Worm (Caenorhabditis elegans): Measurements from ENCODE around the gene spe-45.

The spe-45 gene

DNA sequence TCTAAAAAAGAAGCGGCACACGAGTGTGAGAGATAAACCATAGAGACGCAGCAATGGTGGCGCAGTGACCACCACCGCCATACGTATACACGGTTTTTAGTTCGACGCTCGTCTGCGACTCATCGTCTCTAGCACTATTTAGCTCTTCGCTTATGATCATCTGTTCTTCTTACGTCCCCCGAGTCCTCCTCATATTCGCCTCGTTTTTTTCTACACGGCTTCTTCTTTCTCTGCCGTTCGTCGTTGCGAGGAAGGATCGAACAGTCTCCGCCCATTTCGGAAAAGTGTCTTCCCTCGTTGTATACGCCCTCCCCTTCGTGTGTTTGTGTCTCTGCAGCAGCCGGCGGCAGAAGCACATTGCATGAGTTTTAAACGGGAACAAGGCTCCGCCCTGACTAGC, 24.9 kb downstream of the spe-45 start:
- TF ChIP-seq sea-1 (GFP tag; conservative IDR thresholded peaks at IDR 0.05) (0 out of 2 replicates have a peak, but pooled peaks have one; percentile 14), hnd-1 (tag; optimal IDR thresholded peaks at IDR 0.05) (no peak), ceh-36 (tag; optimal IDR thresholded peaks at IDR 0.05) (no peak)

DNA sequence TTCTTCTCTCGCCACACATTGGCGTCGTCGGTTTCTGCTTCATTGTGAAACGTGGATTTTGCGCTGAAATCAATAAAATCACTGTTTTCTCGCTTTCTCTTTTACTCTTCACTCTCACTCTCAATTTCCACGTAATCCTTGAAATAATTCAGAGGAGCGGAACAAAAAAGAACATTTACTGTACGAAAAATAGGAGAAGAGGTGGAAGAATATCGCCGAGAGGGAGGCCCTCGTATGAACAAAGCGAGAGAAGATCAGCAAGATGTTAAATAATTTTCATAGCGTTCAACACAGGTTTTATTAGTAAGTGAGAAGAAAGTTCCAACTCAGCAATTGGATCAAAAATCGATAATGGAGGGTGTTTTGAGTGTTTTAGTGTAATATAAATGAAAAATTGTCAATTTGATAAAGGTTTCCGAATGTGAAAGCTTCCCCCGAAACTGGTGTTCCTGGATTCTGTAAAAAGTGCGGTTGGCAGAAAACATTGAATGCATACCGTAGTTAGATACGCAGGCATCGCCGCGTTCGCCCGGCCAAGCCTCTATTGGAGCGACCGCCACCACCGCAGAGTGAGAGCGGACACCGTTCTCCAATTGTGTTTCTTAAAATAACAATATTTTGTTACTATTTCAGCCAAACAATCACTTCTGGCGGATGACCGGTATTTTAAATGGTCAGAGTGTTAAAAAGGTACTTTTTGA, 28.4 kb downstream of the spe-45 start, which contains the start of the genes ccr-4 and ZC518.8:
Gene ccr-4 (plus strand): TSS at position 151 of the 701 bp plus-strand sequence.
Gene ZC518.8 (minus strand): TSS at position 517 of the 701 bp plus-strand sequence.
- TF ChIP-seq hnd-1 (tag; optimal IDR thresholded peaks at IDR 0.05) (no peak), flt-1 (GFP tag; IDR thresholded peaks at IDR 0.05) (no peak), tbx-37 (GFP tag; conservative IDR thresholded peaks at IDR 0.05) (no peak), tra-4 (tag; optimal IDR thresholded peaks at IDR 0.05) (no peak), ceh-36 (tag; optimal IDR thresholded peaks at IDR 0.05) (no peak), ets-7 (tag; optimal IDR thresholded peaks at IDR 0.05) (no peak), ama-1 (optimal IDR thresholded peaks at IDR 0.05) (no peak), B0310.2 (tag; optimal IDR thresholded peaks at IDR 0.05) (no peak), tbx-11 (GFP tag; IDR thresholded peaks at IDR 0.05) (no peak), sea-1 (GFP tag; conservative IDR thresholded peaks at IDR 0.05) (no peak), scrt-1 (GFP tag; IDR thresholded peaks at IDR 0.05) (no peak)

DNA sequence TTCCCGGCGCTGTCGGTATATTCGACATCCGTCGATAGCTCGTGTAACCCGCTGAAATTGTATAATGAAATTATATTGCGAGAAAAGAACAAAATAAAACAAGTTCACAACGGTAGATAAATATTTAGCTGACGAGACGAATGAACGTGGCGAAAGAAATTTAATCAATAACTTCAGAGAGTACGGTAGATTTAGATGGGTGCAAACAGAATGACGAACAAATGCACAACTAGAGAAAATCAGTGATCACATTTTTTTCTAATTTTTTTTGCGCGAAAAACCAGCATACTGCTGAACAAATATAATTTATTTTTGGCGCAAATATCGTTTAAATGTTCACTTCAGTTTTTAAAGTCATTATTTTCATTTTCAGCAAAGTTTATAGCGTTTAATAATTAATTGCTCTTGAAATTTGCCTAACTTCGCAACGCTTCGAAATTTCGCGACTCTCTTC, 29.1 kb downstream of the spe-45 start, which contains the start of gene sec-24.2:
Gene sec-24.2 (minus strand): TSS at position 51 of the 454 bp plus-strand sequence.
- no peak for TF ChIP-seq aly-1 (tag; optimal IDR thresholded peaks at IDR 0.05)
- no peak for TF ChIP-seq ets-7 (tag; optimal IDR thresholded peaks at IDR 0.05)
- TF ChIP-seq tbx-11 (GFP tag; IDR thresholded peaks at IDR 0.05): no peak
- no peak for TF ChIP-seq hmg-4 (GFP tag; optimal IDR thresholded peaks at IDR 0.05)
- TF ChIP-seq hnd-1 (tag; optimal IDR thresholded peaks at IDR 0.05): no peak
- no peak for TF ChIP-seq scrt-1 (GFP tag; IDR thresholded peaks at IDR 0.05)
- TF ChIP-seq ama-1 (optimal IDR thresholded peaks at IDR 0.05): no peak
- no peak for TF ChIP-seq sea-1 (GFP tag; conservative IDR thresholded peaks at IDR 0.05)
- TF ChIP-seq ceh-13 (GFP tag; optimal IDR thresholded peaks at IDR 0.05): no peak
- no peak for TF ChIP-seq hmbx-1 (tag; optimal IDR thresholded peaks at IDR 0.05)
- no peak for TF ChIP-seq tbx-37 (GFP tag; conservative IDR thresholded peaks at IDR 0.05)
- TF ChIP-seq flt-1 (GFP tag; IDR thresholded peaks at IDR 0.05): no peak
- TF ChIP-seq F13C5.2 (tag; optimal IDR thresholded peaks at IDR 0.05): no peak

DNA sequence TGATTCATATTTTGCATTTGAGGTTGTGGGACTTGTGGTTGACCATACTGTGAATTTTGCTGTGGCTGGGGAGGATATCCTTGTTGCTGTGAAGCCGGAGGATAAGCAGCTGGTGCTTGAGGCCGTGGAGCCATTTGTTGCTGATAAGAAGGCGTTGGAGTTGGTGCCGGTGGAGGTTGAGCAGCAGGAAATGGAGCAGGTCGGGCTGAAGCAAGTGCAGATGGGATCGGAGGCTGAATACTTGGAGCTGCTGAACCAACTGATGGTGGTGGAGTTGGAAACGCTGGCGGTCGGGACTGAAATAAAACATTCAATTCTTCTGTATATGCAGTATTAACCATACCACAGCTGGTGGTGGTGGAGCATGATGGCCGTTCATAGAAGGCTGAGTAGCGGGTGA, 29.9 kb downstream of the spe-45 start:
- TF ChIP-seq ama-1 (optimal IDR thresholded peaks at IDR 0.05): no peak
- TF ChIP-seq flt-1 (GFP tag; IDR thresholded peaks at IDR 0.05): no peak
- no peak for TF ChIP-seq tra-4 (tag; optimal IDR thresholded peaks at IDR 0.05)
- TF ChIP-seq F13C5.2 (tag; optimal IDR thresholded peaks at IDR 0.05): no peak
- no peak for TF ChIP-seq tbx-37 (GFP tag; conservative IDR thresholded peaks at IDR 0.05)
- TF ChIP-seq ets-7 (tag; optimal IDR thresholded peaks at IDR 0.05): no peak
- TF ChIP-seq ceh-13 (GFP tag; optimal IDR thresholded peaks at IDR 0.05): no peak
- TF ChIP-seq ceh-36 (tag; optimal IDR thresholded peaks at IDR 0.05): no peak
- TF ChIP-seq hmg-4 (GFP tag; optimal IDR thresholded peaks at IDR 0.05): no peak
- TF ChIP-seq aly-1 (tag; optimal IDR thresholded peaks at IDR 0.05): no peak
- no peak for TF ChIP-seq hnd-1 (tag; optimal IDR thresholded peaks at IDR 0.05)
- no peak for TF ChIP-seq sea-1 (GFP tag; conservative IDR thresholded peaks at IDR 0.05)

ce11 chrIV:12350235-12350634, 39.7 kb downstream of the spe-45 start:
- TF ChIP-seq hnd-1 (tag; optimal IDR thresholded peaks at IDR 0.05) (no peak), tra-4 (tag; optimal IDR thresholded peaks at IDR 0.05) (no peak), ceh-13 (GFP tag; optimal IDR thresholded peaks at IDR 0.05) (no peak), B0310.2 (tag; optimal IDR thresholded peaks at IDR 0.05) (no peak), tbx-11 (GFP tag; IDR thresholded peaks at IDR 0.05) (no peak), sea-1 (GFP tag; conservative IDR thresholded peaks at IDR 0.05) (no peak), scrt-1 (GFP tag; IDR thresholded peaks at IDR 0.05) (no peak), aly-1 (tag; optimal IDR thresholded peaks at IDR 0.05) (no peak), hmg-4 (GFP tag; optimal IDR thresholded peaks at IDR 0.05) (no peak), ceh-36 (tag; optimal IDR thresholded peaks at IDR 0.05) (no peak), hmbx-1 (tag; optimal IDR thresholded peaks at IDR 0.05) (no peak), F13C5.2 (tag; optimal IDR thresholded peaks at IDR 0.05) (no peak), pes-1 (GFP tag; IDR thresholded peaks at IDR 0.05) (no peak)

DNA sequence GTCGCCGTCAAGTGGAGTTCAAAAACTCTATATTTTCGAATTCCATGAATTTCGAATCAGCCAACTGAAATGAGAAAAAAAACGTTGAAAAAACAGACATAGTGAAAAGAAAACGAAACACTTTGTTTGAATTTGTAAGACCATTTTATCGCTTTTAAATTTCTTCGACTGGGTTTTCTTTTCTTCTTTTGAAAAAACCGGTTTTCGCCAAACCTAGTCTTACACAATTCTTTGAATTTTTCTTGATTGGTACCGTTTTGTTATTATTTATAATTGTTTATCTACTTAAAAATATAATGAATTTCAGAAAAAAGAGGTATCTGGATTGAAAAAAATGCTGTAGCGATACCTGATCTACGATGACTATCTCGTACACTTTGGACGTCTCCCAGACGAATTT, 40.3 kb downstream of the spe-45 start, which contains the start of gene best-22:
Gene best-22 (plus strand): TSS at position 301 of the 400 bp plus-strand sequence.
- TF ChIP-seq flt-1 (GFP tag; IDR thresholded peaks at IDR 0.05) (no peak), ama-1 (optimal IDR thresholded peaks at IDR 0.05) (no peak), tra-4 (tag; optimal IDR thresholded peaks at IDR 0.05) (no peak), ceh-13 (GFP tag; optimal IDR thresholded peaks at IDR 0.05) (no peak), sea-1 (GFP tag; conservative IDR thresholded peaks at IDR 0.05) (no peak), scrt-1 (GFP tag; IDR thresholded peaks at IDR 0.05) (no peak), tbx-11 (GFP tag; IDR thresholded peaks at IDR 0.05) (no peak), B0310.2 (tag; optimal IDR thresholded peaks at IDR 0.05) (no peak), pes-1 (GFP tag; IDR thresholded peaks at IDR 0.05) (no peak), tbx-37 (GFP tag; conservative IDR thresholded peaks at IDR 0.05) (no peak), hmbx-1 (tag; optimal IDR thresholded peaks at IDR 0.05) (no peak), ets-7 (tag; optimal IDR thresholded peaks at IDR 0.05) (no peak), ceh-36 (tag; optimal IDR thresholded peaks at IDR 0.05) (no peak), F13C5.2 (tag; optimal IDR thresholded peaks at IDR 0.05) (no peak), hmg-4 (GFP tag; optimal IDR thresholded peaks at IDR 0.05) (no peak), hnd-1 (tag; optimal IDR thresholded peaks at IDR 0.05) (no peak), aly-1 (tag; optimal IDR thresholded peaks at IDR 0.05) (no peak)

- TF ChIP-seq hnd-1 (tag; optimal IDR thresholded peaks at IDR 0.05): no peak
- TF ChIP-seq tra-4 (tag; optimal IDR thresholded peaks at IDR 0.05): no peak
- TF ChIP-seq ceh-13 (GFP tag; optimal IDR thresholded peaks at IDR 0.05): no peak
- no peak for TF ChIP-seq B0310.2 (tag; optimal IDR thresholded peaks at IDR 0.05)
- TF ChIP-seq pes-1 (GFP tag; IDR thresholded peaks at IDR 0.05): no peak
- TF ChIP-seq scrt-1 (GFP tag; IDR thresholded peaks at IDR 0.05): no peak
- TF ChIP-seq ama-1 (optimal IDR thresholded peaks at IDR 0.05): no peak
- no peak for TF ChIP-seq hmbx-1 (tag; optimal IDR thresholded peaks at IDR 0.05)
- TF ChIP-seq ceh-36 (tag; optimal IDR thresholded peaks at IDR 0.05): no peak
- no peak for TF ChIP-seq flt-1 (GFP tag; IDR thresholded peaks at IDR 0.05)
- no peak for TF ChIP-seq tbx-11 (GFP tag; IDR thresholded peaks at IDR 0.05)
- no peak for TF ChIP-seq hmg-4 (GFP tag; optimal IDR thresholded peaks at IDR 0.05)
- no peak for TF ChIP-seq tbx-37 (GFP tag; conservative IDR thresholded peaks at IDR 0.05)
- no peak for TF ChIP-seq ets-7 (tag; optimal IDR thresholded peaks at IDR 0.05)
- no peak for TF ChIP-seq sea-1 (GFP tag; conservative IDR thresholded peaks at IDR 0.05)
Measured at ce11 chrIV:12340885-12341284, 49.0 kb downstream of the spe-45 start.
